Worm (Caenorhabditis elegans): ENCODE results near the gene C47G2.4.

DNA sequence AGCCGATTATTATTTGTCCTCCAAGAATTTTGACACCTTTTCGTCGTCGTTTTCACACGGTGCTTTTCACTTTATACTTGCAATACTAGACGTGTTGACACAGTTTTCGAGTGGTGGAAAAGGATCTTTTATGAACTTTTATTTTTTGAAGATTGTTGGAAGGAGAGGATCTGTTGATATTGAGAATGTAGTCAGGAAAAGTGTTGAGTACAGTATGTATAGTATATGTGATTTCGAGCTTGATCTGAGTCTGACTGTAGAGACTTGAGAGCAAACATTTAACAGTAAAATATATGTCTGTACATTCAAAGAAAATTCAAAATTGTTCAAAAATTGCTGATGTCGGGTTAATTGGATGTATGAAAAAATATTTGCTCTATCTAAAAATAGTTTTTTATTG lies 42.8 kb upstream of the C47G2.4 start:
- TF ChIP-seq irx-1 (tag; optimal IDR thresholded peaks at IDR 0.05), result no peak
- TF ChIP-seq unc-130 (tag; optimal IDR thresholded peaks at IDR 0.05), result no peak
- no peak for TF ChIP-seq skn-1 (tag; optimal IDR thresholded peaks at IDR 0.05)
- no peak for TF ChIP-seq dsc-1 (tag; optimal IDR thresholded peaks at IDR 0.05)
- TF ChIP-seq nhr-90 (tag; optimal IDR thresholded peaks at IDR 0.05; ENCODE audit: poor library complexity), result no peak
- TF ChIP-seq ztf-4 (tag; optimal IDR thresholded peaks at IDR 0.05), result no peak
- TF ChIP-seq tbx-2 (tag; optimal IDR thresholded peaks at IDR 0.05), result no peak
- no peak for TF ChIP-seq pqm-1 (tag; optimal IDR thresholded peaks at IDR 0.05)
- no peak for TF ChIP-seq unc-30 (tag; optimal IDR thresholded peaks at IDR 0.05)
- no peak for TF ChIP-seq mdl-1 (tag; optimal IDR thresholded peaks at IDR 0.05)
